Fruit fly (Drosophila melanogaster) whole organism, prepupa: ENCODE data around the gene JMJD7.

ENCODE experiments used
- Blimp-1 ChIP-seq: fragments of 200-800 bp; sonication (Bioruptor generic); optimal IDR thresholded peaks from 3 replicates; lab custom pipeline; 2017; ENCODE audit warnings: missing biosample characterization, missing genetic modification characterization, mild to moderate bottlenecking, moderate library complexity, missing genetic modification reagents
- CG10631 ChIP-seq: fragments of 200-800 bp; sonication (Bioruptor generic); optimal IDR thresholded peaks from 2 replicates; lab custom pipeline; 2016; ENCODE audit warnings: missing biosample characterization, missing genetic modification characterization
- CG10669 ChIP-seq: fragments of 200-800 bp; sonication (Bioruptor generic); optimal IDR thresholded peaks from 3 replicates; lab custom pipeline; 2018; ENCODE audit warnings: missing biosample characterization, mild to moderate bottlenecking, missing genetic modification characterization, moderate library complexity
- CG11294 ChIP-seq: fragments of 200-800 bp; sonication (Bioruptor generic); IDR thresholded peaks from 2 replicates; pipeline ENCODE4 v1.3.6; 2022; ENCODE audit warnings: missing biosample characterization, missing genetic modification characterization
- CG11762 ChIP-seq: fragments of 200-800 bp; sonication (Bioruptor generic); optimal IDR thresholded peaks from 3 replicates; lab custom pipeline; 2016; ENCODE audit warnings: missing biosample characterization, missing genetic modification characterization; ENCODE audit not compliant: insufficient read depth
- CG11902 ChIP-seq: fragments of 200-800 bp; sonication (Bioruptor generic); optimal IDR thresholded peaks from 3 replicates; lab custom pipeline; 2016; ENCODE audit warnings: missing biosample characterization, missing genetic modification characterization
- CG15336 ChIP-seq: fragments of 200-800 bp; sonication (Bioruptor generic); IDR thresholded peaks from 2 replicates; pipeline ENCODE4 v1.3.6; 2022; ENCODE audit warnings: missing biosample characterization, missing genetic modification characterization
- CG1621 ChIP-seq: fragments of 200-800 bp; sonication (Bioruptor generic); optimal IDR thresholded peaks from 3 replicates; lab custom pipeline; 2018; ENCODE audit warnings: missing biosample characterization, mild to moderate bottlenecking, missing genetic modification characterization
- CG16779 ChIP-seq: fragments of 200-800 bp; sonication (Bioruptor generic); optimal IDR thresholded peaks from 3 replicates; lab custom pipeline; 2017; ENCODE audit warnings: missing biosample characterization, mild to moderate bottlenecking, missing genetic modification characterization
- CG3032 ChIP-seq: fragments of 200-800 bp; optimal IDR thresholded peaks from 2 replicates; lab custom pipeline; 2019; ENCODE audit warnings: missing biosample characterization, mild to moderate bottlenecking, missing genetic modification characterization, moderate library complexity
- CG31627 ChIP-seq: fragments of 200-800 bp; sonication (Bioruptor generic); optimal IDR thresholded peaks from 3 replicates; lab custom pipeline; 2016; ENCODE audit warnings: missing biosample characterization, missing genetic modification characterization
- CG32006 ChIP-seq: fragments of 200-800 bp; sonication (Bioruptor generic); optimal IDR thresholded peaks from 3 replicates; lab custom pipeline; 2017; ENCODE audit warnings: missing biosample characterization, mild to moderate bottlenecking, missing genetic modification characterization
- CG3919 ChIP-seq: fragments of 200-800 bp; sonication (Bioruptor generic); optimal IDR thresholded peaks from 3 replicates; lab custom pipeline; 2016; ENCODE audit warnings: missing biosample characterization, missing genetic modification characterization
- CG4318 ChIP-seq: fragments of 200-800 bp; sonication (Bioruptor generic); optimal IDR thresholded peaks from 3 replicates; lab custom pipeline; 2017; ENCODE audit warnings: missing biosample characterization, mild to moderate bottlenecking, missing genetic modification characterization
- CG6163 ChIP-seq: fragments of 200-800 bp; sonication (Bioruptor generic); IDR thresholded peaks from 3 replicates; pipeline ENCODE4 v1.3.6; 2022; ENCODE audit warnings: missing biosample characterization, missing genetic modification characterization
- CG6808 ChIP-seq: fragments of 200-800 bp; sonication (Bioruptor generic); optimal IDR thresholded peaks from 3 replicates; lab custom pipeline; 2017; ENCODE audit warnings: missing biosample characterization, missing genetic modification characterization, mild to moderate bottlenecking, moderate library complexity, missing genetic modification reagents
- CG6854 ChIP-seq: fragments of 200-800 bp; sonication (Bioruptor generic); optimal IDR thresholded peaks from 2 replicates; lab custom pipeline; 2017; ENCODE audit warnings: missing biosample characterization, mild to moderate bottlenecking, missing genetic modification characterization
- CG7368 ChIP-seq: fragments of 200-800 bp; sonication (Bioruptor generic); optimal IDR thresholded peaks from 3 replicates; lab custom pipeline; 2016; ENCODE audit warnings: missing biosample characterization, missing genetic modification characterization
- CG8119 ChIP-seq: fragments of 200-800 bp; sonication (Bioruptor generic); IDR thresholded peaks from 3 replicates; pipeline ENCODE4 v1.3.6; 2022; ENCODE audit warnings: missing biosample characterization, missing genetic modification characterization
- CG8319 ChIP-seq: fragments of 200-800 bp; sonication (Bioruptor generic); optimal IDR thresholded peaks from 3 replicates; lab custom pipeline; 2016; ENCODE audit warnings: missing biosample characterization, missing genetic modification characterization
- CG8632 ChIP-seq: fragments of 200-800 bp; sonication (Bioruptor generic); optimal IDR thresholded peaks from 3 replicates; lab custom pipeline; 2016; ENCODE audit warnings: missing biosample characterization, missing genetic modification characterization
- CG9139 ChIP-seq: fragments of 200-800 bp; sonication (Bioruptor generic); optimal IDR thresholded peaks from 3 replicates; lab custom pipeline; 2017; ENCODE audit warnings: missing biosample characterization, mild to moderate bottlenecking, missing genetic modification characterization
- Eip75B ChIP-seq: fragments of 200-800 bp; sonication (Bioruptor generic); optimal IDR thresholded peaks from 3 replicates; lab custom pipeline; 2016; ENCODE audit warnings: missing biosample characterization, missing genetic modification characterization
- Eip78C ChIP-seq: fragments of 200-800 bp; sonication (Bioruptor generic); peaks from one replicate; lab custom pipeline; 2016; ENCODE audit warnings: missing biosample characterization, missing genetic modification characterization
- Eip93F ChIP-seq: fragments of 200-800 bp; sonication (Bioruptor generic); optimal IDR thresholded peaks from 2 replicates; lab custom pipeline; 2016; ENCODE audit warnings: missing biosample characterization, mild to moderate bottlenecking, missing genetic modification characterization
- Ets96B ChIP-seq: fragments of 200-800 bp; optimal IDR thresholded peaks from 2 replicates; lab custom pipeline; 2019; ENCODE audit warnings: missing biosample characterization, mild to moderate bottlenecking, missing genetic modification characterization, moderate library complexity
- Gug ChIP-seq: fragments of 200-800 bp; sonication (Bioruptor generic); IDR thresholded peaks from 2 replicates; pipeline ENCODE4 v1.3.6; 2022; ENCODE audit warnings: missing biosample characterization, missing genetic modification characterization
- Hr38 ChIP-seq: sonication (Bioruptor generic); optimal IDR thresholded peaks from 2 replicates; lab custom pipeline; 2016; ENCODE audit warnings: missing biosample characterization, missing genetic modification characterization
- Hr39 ChIP-seq: fragments of 200-800 bp; sonication (Bioruptor generic); optimal IDR thresholded peaks from 2 replicates; lab custom pipeline; 2016; ENCODE audit warnings: missing biosample characterization, missing genetic modification characterization
- Lpt ChIP-seq: fragments of 200-800 bp; sonication (Bioruptor generic); optimal IDR thresholded peaks from 3 replicates; lab custom pipeline; 2016; ENCODE audit warnings: missing biosample characterization, missing genetic modification characterization
- Met ChIP-seq: fragments of 200-800 bp; sonication (Bioruptor generic); optimal IDR thresholded peaks from 3 replicates; lab custom pipeline; 2016; ENCODE audit warnings: missing biosample characterization, missing genetic modification characterization
- OdsH ChIP-seq: fragments of 200-800 bp; sonication (Bioruptor generic); optimal IDR thresholded peaks from 3 replicates; lab custom pipeline; 2016; ENCODE audit warnings: missing biosample characterization, missing genetic modification characterization
- Smox ChIP-seq: fragments of 200-800 bp; sonication (Bioruptor generic); optimal IDR thresholded peaks from 3 replicates; lab custom pipeline; 2016; ENCODE audit warnings: missing biosample characterization, missing genetic modification characterization
- Sox102F ChIP-seq: fragments of 200-800 bp; sonication (Bioruptor generic); optimal IDR thresholded peaks from 2 replicates; lab custom pipeline; 2016; ENCODE audit warnings: missing biosample characterization, mild to moderate bottlenecking, missing genetic modification characterization
- Sox14 ChIP-seq: fragments of 200-800 bp; sonication (Bioruptor generic); optimal IDR thresholded peaks from 3 replicates; lab custom pipeline; 2016; ENCODE audit warnings: missing biosample characterization, missing genetic modification characterization
- achi ChIP-seq: fragments of 200-800 bp; sonication (Bioruptor generic); optimal IDR thresholded peaks from 3 replicates; lab custom pipeline; 2016; ENCODE audit warnings: missing biosample characterization, missing genetic modification characterization
- acj6 ChIP-seq: fragments of 200-800 bp; sonication (Bioruptor generic); optimal IDR thresholded peaks from 3 replicates; lab custom pipeline; 2016; ENCODE audit warnings: missing biosample characterization, missing genetic modification characterization
- cyc ChIP-seq: fragments of 200-800 bp; sonication (Bioruptor generic); optimal IDR thresholded peaks from 3 replicates; lab custom pipeline; 2016; ENCODE audit warnings: missing biosample characterization, missing genetic modification characterization
- dac ChIP-seq: fragments of 200-800 bp; sonication (Bioruptor generic); optimal IDR thresholded peaks from 2 replicates; lab custom pipeline; 2017; ENCODE audit warnings: missing biosample characterization, mild to moderate bottlenecking, missing genetic modification characterization
- dsx ChIP-seq: fragments of 200-800 bp; optimal IDR thresholded peaks from 3 replicates; lab custom pipeline; 2019; ENCODE audit warnings: missing biosample characterization, mild to moderate bottlenecking, missing genetic modification characterization, moderate library complexity; ENCODE audit not compliant: poor library complexity, severe bottlenecking
- esn ChIP-seq: fragments of 200-800 bp; sonication (Bioruptor generic); optimal IDR thresholded peaks from 2 replicates; lab custom pipeline; 2016; ENCODE audit warnings: missing biosample characterization, mild to moderate bottlenecking, missing genetic modification characterization, moderate library complexity
- fd59A ChIP-seq: fragments of 200-800 bp; sonication (Bioruptor generic); optimal IDR thresholded peaks from 2 replicates; lab custom pipeline; 2017; ENCODE audit warnings: missing biosample characterization, mild to moderate bottlenecking, missing genetic modification characterization, missing genetic modification reagents
- fd85E ChIP-seq: fragments of 200-800 bp; sonication (Bioruptor generic); optimal IDR thresholded peaks from 3 replicates; lab custom pipeline; 2016; ENCODE audit warnings: missing biosample characterization, missing genetic modification characterization
- lz ChIP-seq: fragments of 200-800 bp; sonication (Bioruptor generic); optimal IDR thresholded peaks from 3 replicates; lab custom pipeline; 2016; ENCODE audit warnings: missing biosample characterization, missing genetic modification characterization
- salr ChIP-seq, 2 experiments: fragments of 200-800 bp; sonication (Bioruptor generic); optimal IDR thresholded peaks; 3 replicates each; lab custom pipeline; 2016 to 2018; ENCODE audit warnings: missing biosample characterization in 2 of 2, missing genetic modification characterization in 2 of 2, mild to moderate bottlenecking in 1 of 2
- spab ChIP-seq: fragments of 200-800 bp; sonication (Bioruptor generic); optimal IDR thresholded peaks from 2 replicates; lab custom pipeline; 2017; ENCODE audit warnings: missing biosample characterization, mild to moderate bottlenecking, missing genetic modification characterization, missing genetic modification reagents
- svp ChIP-seq: fragments of 200-800 bp; sonication (Bioruptor generic); peaks from one replicate; lab custom pipeline; 2016; ENCODE audit warnings: missing biosample characterization, missing genetic modification characterization
- vri ChIP-seq: fragments of 200-800 bp; sonication (Bioruptor generic); optimal IDR thresholded peaks from 3 replicates; lab custom pipeline; 2016; ENCODE audit warnings: missing biosample characterization, mild to moderate bottlenecking, missing genetic modification characterization

JMJD7 gene

DNA sequence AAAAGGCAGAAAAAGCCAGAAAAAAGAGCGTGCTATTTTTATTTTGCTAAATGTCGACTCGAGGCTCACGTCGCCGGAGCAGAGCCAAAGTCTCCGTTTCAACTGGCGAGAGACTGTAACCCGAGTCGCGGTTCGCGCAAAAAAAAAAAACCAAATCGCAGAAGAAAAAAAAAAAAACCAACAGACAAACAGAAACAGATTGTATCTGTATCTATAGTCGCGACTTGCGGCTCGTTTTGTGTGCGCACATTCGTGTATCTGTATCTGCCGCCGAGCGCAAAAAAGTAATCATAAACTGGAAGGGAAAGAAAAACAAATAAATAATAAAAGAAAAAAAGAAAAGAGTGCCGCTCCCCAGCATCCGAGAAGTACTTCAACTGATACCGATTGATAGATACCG, 45.0 kb upstream of the JMJD7 start (continued):
- TF ChIP-seq OdsH (GFP tag; lab: Kevin White, UChicago) (peak; percentile 39), CG3032 (tag; lab: Kevin White, UChicago) (peak; percentile 74), fd59A (GFP tag; lab: Kevin White, UChicago) (peak; percentile 69), achi (GFP tag; lab: Kevin White, UChicago) (peak; percentile 72), CG8119 (GFP tag; lab: Robert Waterston, UW) (peak; percentile 93), CG9139 (GFP tag; lab: Kevin White, UChicago) (peak; percentile 94), Sox14 (GFP tag; lab: Kevin White, UChicago) (peak; percentile 65), CG1621 (tag; lab: Kevin White, UChicago) (peak; percentile 82), Met (GFP tag; lab: Kevin White, UChicago) (no peak), CG32006 (GFP tag; lab: Kevin White, UChicago) (peak; percentile 64), Smox (GFP tag; lab: Kevin White, UChicago) (no peak)

DNA sequence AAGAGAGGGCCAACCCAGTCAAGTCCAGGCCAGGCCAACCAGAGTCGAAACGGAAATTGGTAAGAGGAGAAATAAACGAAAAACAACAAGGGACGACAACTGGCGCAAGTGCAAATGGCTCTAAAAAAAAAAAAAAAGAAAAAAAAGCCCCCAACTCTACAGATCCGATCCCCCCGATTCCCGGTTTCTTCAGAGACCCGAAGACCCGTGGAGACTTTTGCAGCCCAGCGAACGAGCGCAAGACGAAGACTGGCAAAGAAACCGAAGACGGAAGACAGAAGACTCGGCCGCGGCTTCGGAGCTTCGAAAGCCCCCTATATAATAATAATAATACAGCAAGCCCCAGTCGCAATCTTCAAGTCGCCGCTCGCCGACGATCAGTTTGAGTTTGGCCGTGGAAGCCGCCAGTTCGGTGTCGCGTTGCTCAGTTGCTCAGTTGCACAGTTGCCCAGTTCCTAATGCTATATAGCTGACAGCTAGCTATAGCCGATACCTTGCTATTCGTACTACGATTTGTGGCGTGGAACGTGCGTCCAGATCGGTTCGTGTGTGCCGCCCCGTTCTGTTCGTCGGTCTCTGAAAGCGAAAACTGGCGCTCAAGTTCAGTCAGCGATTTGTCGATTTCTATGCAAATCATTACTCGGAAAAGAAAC, 44.4 kb upstream of the JMJD7 start:
- TF ChIP-seq OdsH (GFP tag; lab: Kevin White, UChicago): peak; percentile 42
- TF ChIP-seq CG4318: no peak
- no peak for TF ChIP-seq CG31627 (GFP tag; lab: Kevin White, UChicago)
- TF ChIP-seq achi (GFP tag; lab: Kevin White, UChicago): peak; percentile 33
- TF ChIP-seq Hr38: no peak
- TF ChIP-seq CG11762: peak; percentile 51
- TF ChIP-seq CG16779 (tag; lab: Kevin White, UChicago): peak; percentile 5
- no peak for TF ChIP-seq Hr39
- TF ChIP-seq spab: peak; percentile 72
- peak; percentile 59 for TF ChIP-seq CG3919
- peak; percentile 72 for TF ChIP-seq Sox102F (GFP tag; lab: Kevin White, UChicago)
- no peak for TF ChIP-seq Smox (GFP tag; lab: Kevin White, UChicago)
- TF ChIP-seq CG10669: peak; percentile 46
- TF ChIP-seq vri (GFP tag; lab: Kevin White, UChicago): peak; percentile 75
- TF ChIP-seq Ets96B (tag; lab: Kevin White, UChicago): peak; percentile 32
- peak; percentile 56 for TF ChIP-seq esn (GFP tag; lab: Kevin White, UChicago)
- TF ChIP-seq fd85E (GFP tag; lab: Kevin White, UChicago): peak; percentile 49
- peak; percentile 62; the same call in 2 of the 3 replicates for TF ChIP-seq CG8119 (GFP tag; lab: Robert Waterston, UW)
- TF ChIP-seq Blimp-1 (GFP tag; lab: Kevin White, UChicago): peak; percentile 32
- peak; percentile 93 for TF ChIP-seq CG6163 (GFP tag; lab: Robert Waterston, UW)
- TF ChIP-seq dac: no peak
- peak; percentile 57 for TF ChIP-seq CG7368 (GFP tag; lab: Kevin White, UChicago)
- peak; percentile 79 for TF ChIP-seq CG6808 (GFP tag; lab: Kevin White, UChicago)
- peak; percentile 63 for TF ChIP-seq CG8632
- peak; percentile 67 for TF ChIP-seq CG15336 (GFP tag; lab: Robert Waterston, UW)
- TF ChIP-seq cyc: no peak
- TF ChIP-seq svp (GFP tag; lab: Kevin White, UChicago): peak; percentile 85
- peak; percentile 88 for TF ChIP-seq Eip78C
- no peak for TF ChIP-seq lz (GFP tag; lab: Kevin White, UChicago)
- no peak for TF ChIP-seq CG11902 (GFP tag; lab: Kevin White, UChicago)
- peak in 1 of 2 experiments; percentile 14 for TF ChIP-seq salr (GFP tag; optimal IDR thresholded peaks at IDR 0.05; lab: Kevin White, UChicago)
- TF ChIP-seq Eip93F: peak; percentile 56
- TF ChIP-seq Gug: no peak
- TF ChIP-seq CG8319 (GFP tag; lab: Kevin White, UChicago): no peak
- peak; percentile 48 for TF ChIP-seq CG1621 (tag; lab: Kevin White, UChicago)
- TF ChIP-seq acj6 (GFP tag; lab: Kevin White, UChicago): peak; percentile 9
- TF ChIP-seq Lpt: peak; percentile 55
- no peak for TF ChIP-seq CG11294
- no peak for TF ChIP-seq CG10631 (GFP tag; lab: Kevin White, UChicago)
- TF ChIP-seq dsx (GFP tag; lab: Kevin White, UChicago): peak; percentile 40
- TF ChIP-seq Eip75B: peak; percentile 14
- peak; percentile 62 for TF ChIP-seq CG6854 (GFP tag; lab: Kevin White, UChicago)
